Fruit fly (Drosophila melanogaster): Measurements from ENCODE around the gene Mur29B.

Gene Mur29B

dm6 chr2L:8362273-8362954 lies 10.4 kb downstream of the Mur29B start, which contains the start of gene CG7627 (continued):
- peak; percentile 68 for TF ChIP-seq PHDP (tag; optimal IDR thresholded peaks at IDR 0.05)
- peak in 1 of 2 experiments; percentile 82 for TF ChIP-seq eve (GFP tag; optimal IDR thresholded peaks at IDR 0.05)
- peak; percentile 47 for TF ChIP-seq Camta (GFP tag; optimal IDR thresholded peaks at IDR 0.05)
- TF ChIP-seq CG15073 (GFP tag; optimal IDR thresholded peaks at IDR 0.05) = peak; percentile 15
- TF ChIP-seq CG12219 (GFP tag; optimal IDR thresholded peaks at IDR 0.05) = peak; percentile 73
- no peak for TF ChIP-seq YL-1 (GFP tag; optimal IDR thresholded peaks at IDR 0.05)
- peak; percentile 21 to 77 for TF ChIP-seq Hr51 (GFP tag; optimal IDR thresholded peaks at IDR 0.05)
- no peak for TF ChIP-seq CG43689 (GFP tag; IDR thresholded peaks at IDR 0.05)
- peak; percentile 82 for TF ChIP-seq Fer3 (tag; optimal IDR thresholded peaks at IDR 0.05)
- no peak for TF ChIP-seq psq (GFP tag; optimal IDR thresholded peaks at IDR 0.05)
- peak; percentile 60 for TF ChIP-seq Rx (GFP tag; IDR thresholded peaks at IDR 0.05)
- peak; percentile 73 for TF ChIP-seq Dip3 (GFP tag; optimal IDR thresholded peaks at IDR 0.05)
- peak; percentile 38; the same call in 1 of the 2 replicates for TF ChIP-seq GATAe (GFP tag; conservative IDR thresholded peaks at IDR 0.05)
- no peak for TF ChIP-seq Lpt (GFP tag; optimal IDR thresholded peaks at IDR 0.05)
- no peak for TF ChIP-seq Trl (optimal IDR thresholded peaks at IDR 0.05)
- peak; percentile 71 for TF ChIP-seq Trl (GFP tag; optimal IDR thresholded peaks at IDR 0.05)
- TF ChIP-seq CG33213 (GFP tag; optimal IDR thresholded peaks at IDR 0.05) = peak; percentile 34
- peak; percentile 46 for TF ChIP-seq HmgZ (tag; optimal IDR thresholded peaks at IDR 0.05)
- TF ChIP-seq Hey (tag; optimal IDR thresholded peaks at IDR 0.05) = no peak
- peak; percentile 74 for TF ChIP-seq Hsf (GFP tag; optimal IDR thresholded peaks at IDR 0.05)
- peak; percentile 34 for TF ChIP-seq CG17802 (tag; optimal IDR thresholded peaks at IDR 0.05)
- peak; percentile 20 for TF ChIP-seq CG1529 (GFP tag; optimal IDR thresholded peaks at IDR 0.05)
- peak; percentile 67 for TF ChIP-seq CG13296 (GFP tag; optimal IDR thresholded peaks at IDR 0.05)
- peak; percentile 77 for TF ChIP-seq exex (tag; optimal IDR thresholded peaks at IDR 0.05)
- TF ChIP-seq Mrtf (GFP tag; IDR thresholded peaks at IDR 0.05) = peak; percentile 80
- peak; percentile 39 for TF ChIP-seq CG8359 (GFP tag; optimal IDR thresholded peaks at IDR 0.05; ENCODE audit: borderline replicate concordance)
- no peak for TF ChIP-seq dan (GFP tag; IDR thresholded peaks at IDR 0.05)
- peak; percentile 72 for TF ChIP-seq CG4820 (GFP tag; optimal IDR thresholded peaks at IDR 0.05)
- no peak for TF ChIP-seq fru (optimal IDR thresholded peaks at IDR 0.05)
- no peak for TF ChIP-seq cg (GFP tag; optimal IDR thresholded peaks at IDR 0.05)
- TF ChIP-seq CG6175 (GFP tag; IDR thresholded peaks at IDR 0.05) = peak; percentile 74; the same call in 2 of the 3 replicates
- peak; percentile 70 for TF ChIP-seq Antp (GFP tag; optimal IDR thresholded peaks at IDR 0.05)
- peak; percentile 96 for TF ChIP-seq sens (GFP tag)
- TF ChIP-seq cato (GFP tag; optimal IDR thresholded peaks at IDR 0.05; ENCODE audit: borderline replicate concordance) = no peak
- peak; percentile 86 for TF ChIP-seq dysf (GFP tag; IDR thresholded peaks at IDR 0.05)
- TF ChIP-seq CG10274 (GFP tag; optimal IDR thresholded peaks at IDR 0.05) = no peak
- TF ChIP-seq p53 (GFP tag; optimal IDR thresholded peaks at IDR 0.05) = peak; percentile 9
- peak; percentile 47 for TF ChIP-seq wor (GFP tag; IDR thresholded peaks at IDR 0.05)
- 0 out of 2 replicates have a peak, but pooled peaks have one; percentile 42 for TF ChIP-seq CG42726 (GFP tag; IDR thresholded peaks at IDR 0.05; ENCODE audit: partially characterized antibody)
- peak; percentile 87 for TF ChIP-seq slbo (GFP tag; IDR thresholded peaks at IDR 0.05)
- TF ChIP-seq CG13123 (GFP tag; optimal IDR thresholded peaks at IDR 0.05) = no peak
- peak; percentile 67; the same call in 2 of the 3 replicates for TF ChIP-seq ci (GFP tag; IDR thresholded peaks at IDR 0.05)
- peak; percentile 67 for TF ChIP-seq nmo (GFP tag; optimal IDR thresholded peaks at IDR 0.05)
- TF ChIP-seq CG15601 (tag; optimal IDR thresholded peaks at IDR 0.05) = peak; percentile 41
- TF ChIP-seq fd64A (GFP tag; optimal IDR thresholded peaks at IDR 0.05) = no peak
- TF ChIP-seq D19B (GFP tag; optimal IDR thresholded peaks at IDR 0.05) = peak; percentile 64
- 0 out of 3 replicates have a peak, but pooled peaks have one; percentile 53 for TF ChIP-seq ken (GFP tag; IDR thresholded peaks at IDR 0.05)
- no peak for TF ChIP-seq Dll (GFP tag; IDR thresholded peaks at IDR 0.05; ENCODE audit: partially characterized antibody)
- TF ChIP-seq bowl (GFP tag; IDR thresholded peaks at IDR 0.05) = no peak
- TF ChIP-seq sr (GFP tag; IDR thresholded peaks at IDR 0.05) = peak; percentile 22; the same call in 1 of the 3 replicates
- peak; percentile 78 for TF ChIP-seq CG13424 (tag; optimal IDR thresholded peaks at IDR 0.05)
